Fruit fly (Drosophila melanogaster) whole organism, embryonic: Measurements from ENCODE around the gene CG10365.

Source experiments
- Asciz ChIP-seq: fragments of 200-800 bp; sonication (Bioruptor generic); optimal IDR thresholded peaks from 2 replicates; lab custom pipeline; 2017; ENCODE audit warnings: missing biosample characterization, mild to moderate bottlenecking, missing genetic modification characterization, missing genetic modification reagents
- CG10543 ChIP-seq: fragments of 200-800 bp; sonication (Bioruptor generic); optimal IDR thresholded peaks from 3 replicates; lab custom pipeline; 2017; ENCODE audit warnings: missing biosample characterization, mild to moderate bottlenecking, missing genetic modification characterization, moderate library complexity
- CG10959 ChIP-seq: fragments of 200-800 bp; sonication (Bioruptor generic); IDR thresholded peaks from 2 replicates; pipeline ENCODE4 v1.3.6; 2022; ENCODE audit warnings: missing biosample characterization, missing genetic modification characterization
- CG11456 ChIP-seq: fragments of 200-800 bp; sonication (Bioruptor generic); IDR thresholded peaks from 3 replicates; pipeline ENCODE4 v1.3.6; 2022; ENCODE audit warnings: missing biosample characterization, missing genetic modification characterization
- CG12219 ChIP-seq: fragments of 200-800 bp; sonication (Bioruptor generic); optimal IDR thresholded peaks from 3 replicates; lab custom pipeline; 2018; ENCODE audit warnings: missing biosample characterization, mild to moderate bottlenecking, missing genetic modification characterization
- CG15269 ChIP-seq: fragments of 200-800 bp; sonication (Bioruptor generic); optimal IDR thresholded peaks from 2 replicates; lab custom pipeline; 2018; ENCODE audit warnings: missing biosample characterization, mild to moderate bottlenecking, missing genetic modification characterization, moderate library complexity
- CG1529 ChIP-seq: fragments of 200-800 bp; sonication (Bioruptor generic); optimal IDR thresholded peaks from 3 replicates; lab custom pipeline; 2018; ENCODE audit warnings: missing biosample characterization, missing genetic modification characterization
- CG17568 ChIP-seq: fragments of 200-800 bp; sonication (Bioruptor generic); optimal IDR thresholded peaks from 2 replicates; lab custom pipeline; 2018; ENCODE audit warnings: missing biosample characterization, mild to moderate bottlenecking, missing genetic modification characterization, moderate library complexity
- CG18262 ChIP-seq: fragments of 200-800 bp; optimal IDR thresholded peaks from 3 replicates; lab custom pipeline; 2019; ENCODE audit warnings: missing biosample characterization, mild to moderate bottlenecking, missing genetic modification characterization, moderate library complexity
- CG3995 ChIP-seq: fragments of 200-800 bp; sonication (Bioruptor generic); optimal IDR thresholded peaks from 3 replicates; lab custom pipeline; 2016; ENCODE audit warnings: missing biosample characterization, missing genetic modification characterization
- CG4424 ChIP-seq: fragments of 200-800 bp; sonication (Bioruptor generic); optimal IDR thresholded peaks from 3 replicates; lab custom pipeline; 2016; ENCODE audit warnings: missing biosample characterization, missing genetic modification characterization
- CG4707 ChIP-seq: fragments of 200-800 bp; sonication (Bioruptor generic); optimal IDR thresholded peaks from 2 replicates; lab custom pipeline; 2018; ENCODE audit warnings: missing biosample characterization, mild to moderate bottlenecking, missing genetic modification characterization, moderate library complexity
- CG6254 ChIP-seq: fragments of 200-800 bp; sonication (Bioruptor generic); optimal IDR thresholded peaks from 3 replicates; lab custom pipeline; 2017; ENCODE audit warnings: mild to moderate bottlenecking, missing biosample characterization, missing genetic modification reagents, missing genetic modification characterization
- CG9215 ChIP-seq: fragments of 200-800 bp; sonication (Bioruptor generic); IDR thresholded peaks from 2 replicates; pipeline ENCODE4 v1.3.6; 2022; ENCODE audit warnings: missing biosample characterization, missing genetic modification characterization
- CG9797 ChIP-seq: fragments of 200-800 bp; sonication (Bioruptor generic); optimal IDR thresholded peaks from 3 replicates; lab custom pipeline; 2018; ENCODE audit warnings: missing biosample characterization, mild to moderate bottlenecking, missing genetic modification characterization
- CG9932 ChIP-seq: fragments of 200-800 bp; sonication (Bioruptor generic); IDR thresholded peaks from 2 replicates; pipeline ENCODE4 v1.3.6; 2022; ENCODE audit warnings: missing biosample characterization, missing genetic modification characterization
- Elba2 ChIP-seq: fragments of 200-800 bp; sonication (Bioruptor generic); optimal IDR thresholded peaks from 3 replicates; lab custom pipeline; 2016; ENCODE audit warnings: missing biosample characterization, missing genetic modification characterization
- H15 ChIP-seq: fragments of 200-800 bp; sonication (Bioruptor generic); IDR thresholded peaks from 3 replicates; pipeline ENCODE4 v1.3.6; 2022; ENCODE audit warnings: missing biosample characterization, missing genetic modification characterization
- HHEX ChIP-seq: fragments of 200-800 bp; sonication (Bioruptor generic); optimal IDR thresholded peaks from 3 replicates; lab custom pipeline; 2017; ENCODE audit warnings: missing biosample characterization, mild to moderate bottlenecking, missing genetic modification characterization, missing genetic modification reagents
- HLH3B ChIP-seq: fragments of 200-800 bp; sonication (Bioruptor generic); IDR thresholded peaks from 2 replicates; pipeline ENCODE4 v1.3.6; 2022; ENCODE audit warnings: missing biosample characterization, missing genetic modification characterization
- Lim3 ChIP-seq: fragments of 200-800 bp; sonication (Bioruptor generic); IDR thresholded peaks from 2 replicates; pipeline ENCODE4 v1.3.6; 2022; ENCODE audit warnings: missing biosample characterization, missing genetic modification characterization
- Meics ChIP-seq: fragments of 200-800 bp; sonication (Bioruptor generic); optimal IDR thresholded peaks from 2 replicates; lab custom pipeline; 2017; ENCODE audit warnings: missing biosample characterization, mild to moderate bottlenecking, missing genetic modification characterization
- NC2β ChIP-seq: fragments of 200-800 bp; sonication (Bioruptor generic); optimal IDR thresholded peaks from 2 replicates; lab custom pipeline; 2016; ENCODE audit warnings: missing biosample characterization, missing genetic modification characterization
- Optix ChIP-seq: fragments of 200-800 bp; sonication (Bioruptor generic); IDR thresholded peaks from 3 replicates; pipeline ENCODE4 v1.3.6; 2022; ENCODE audit warnings: missing biosample characterization, missing genetic modification characterization
- Sin3A ChIP-seq: fragments of >200 bp; optimal IDR thresholded peaks from 2 replicates; lab custom pipeline; 2018
- Sry-β ChIP-seq: fragments of 200-800 bp; sonication (Bioruptor generic); optimal IDR thresholded peaks from 2 replicates; lab custom pipeline; 2018; ENCODE audit warnings: missing biosample characterization, mild to moderate bottlenecking, missing genetic modification characterization, moderate library complexity
- Sry-δ ChIP-seq: fragments of 200-800 bp; sonication (Bioruptor generic); optimal IDR thresholded peaks from 2 replicates; lab custom pipeline; 2016; ENCODE audit warnings: missing biosample characterization, missing genetic modification characterization
- Stat92E ChIP-seq, 3 experiments: fragments of >200 bp in 2 of 3; fragments of 200-800 bp in 1 of 3; sonication (Bioruptor generic) in 1 of 3; optimal IDR thresholded peaks; 2 replicates each; lab custom pipeline; 2017 to 2019; ENCODE audit warnings: missing biosample characterization in 3 of 3, missing genetic modification characterization in 3 of 3, mild to moderate bottlenecking in 1 of 3, moderate library complexity in 1 of 3
- TFAM ChIP-seq: fragments of 200-800 bp; sonication (Bioruptor generic); optimal IDR thresholded peaks from 2 replicates; lab custom pipeline; 2017; ENCODE audit warnings: missing biosample characterization, missing genetic modification characterization, inconsistent platforms
- ash1 ChIP-seq: fragments of 200-800 bp; sonication (Bioruptor generic); optimal IDR thresholded peaks from 2 replicates; lab custom pipeline; 2018; ENCODE audit warnings: missing biosample characterization, mild to moderate bottlenecking, missing genetic modification characterization
- chinmo ChIP-seq: fragments of 200-800 bp; sonication (Bioruptor generic); IDR thresholded peaks from 4 replicates; pipeline ENCODE4 v1.3.6; 2022; ENCODE audit warnings: missing biosample characterization, missing genetic modification characterization; ENCODE audit not compliant: partially characterized antibody
- cwo ChIP-seq: fragments of 200-800 bp; sonication (Bioruptor generic); optimal IDR thresholded peaks from 3 replicates; lab custom pipeline; 2017; ENCODE audit warnings: missing biosample characterization, missing genetic modification characterization, mild to moderate bottlenecking, moderate library complexity, missing genetic modification reagents
- dan ChIP-seq: fragments of 200-800 bp; sonication (Bioruptor generic); IDR thresholded peaks from 2 replicates; pipeline ENCODE4 v1.3.6; 2022; ENCODE audit warnings: missing biosample characterization, missing genetic modification characterization
- dysf ChIP-seq: fragments of 200-800 bp; sonication (Bioruptor generic); IDR thresholded peaks from 3 replicates; pipeline ENCODE4 v1.3.6; 2022; ENCODE audit warnings: missing biosample characterization, missing genetic modification characterization
- exex ChIP-seq: fragments of 200-800 bp; sonication (Bioruptor generic); optimal IDR thresholded peaks from 4 replicates; lab custom pipeline; 2018; ENCODE audit warnings: missing biosample characterization, mild to moderate bottlenecking, missing genetic modification characterization, moderate library complexity
- fd96Cb ChIP-seq: fragments of 200-800 bp; sonication (Bioruptor generic); optimal IDR thresholded peaks from 2 replicates; lab custom pipeline; 2018; ENCODE audit warnings: missing biosample characterization, mild to moderate bottlenecking, missing genetic modification characterization, moderate library complexity
- ham ChIP-seq: fragments of 200-800 bp; sonication (Bioruptor generic); IDR thresholded peaks from 2 replicates; pipeline ENCODE4 v1.3.6; 2022; ENCODE audit warnings: missing biosample characterization, missing genetic modification characterization
- knrl ChIP-seq: fragments of 200-800 bp; sonication (Bioruptor generic); IDR thresholded peaks from 3 replicates; pipeline ENCODE4 v1.3.6; 2022; ENCODE audit warnings: missing biosample characterization, missing genetic modification characterization; ENCODE audit not compliant: partially characterized antibody
- otp ChIP-seq: fragments of 200-800 bp; sonication (Bioruptor generic); IDR thresholded peaks from 3 replicates; pipeline ENCODE4, ENCODE4 v1.3.6; 2022; ENCODE audit warnings: missing biosample characterization, missing genetic modification characterization
- p53 ChIP-seq: fragments of 200-800 bp; sonication (Bioruptor generic); optimal IDR thresholded peaks from 2 replicates; lab custom pipeline; 2016; ENCODE audit warnings: missing biosample characterization, missing genetic modification characterization
- pfk ChIP-seq: fragments of 200-800 bp; sonication (Bioruptor generic); optimal IDR thresholded peaks from 2 replicates; lab custom pipeline; 2018; ENCODE audit warnings: missing biosample characterization, mild to moderate bottlenecking, missing genetic modification characterization, moderate library complexity
- pum ChIP-seq: fragments of 200-800 bp; sonication (Bioruptor generic); optimal IDR thresholded peaks from 2 replicates; lab custom pipeline; 2016; ENCODE audit warnings: missing biosample characterization, missing genetic modification characterization
- sens ChIP-seq: fragments of 200-800 bp; sonication (Bioruptor generic); peaks from one replicate; lab custom pipeline; 2016; ENCODE audit warnings: missing biosample characterization, missing genetic modification characterization
- sim ChIP-seq: fragments of 200-800 bp; sonication (Bioruptor generic); IDR thresholded peaks from 2 replicates; pipeline ENCODE4 v1.3.6; 2022; ENCODE audit warnings: missing biosample characterization, missing genetic modification characterization
- so ChIP-seq: fragments of 200-800 bp; sonication (Bioruptor generic); IDR thresholded peaks from 3 replicates; pipeline ENCODE4 v1.3.6; 2022; ENCODE audit warnings: missing biosample characterization, missing genetic modification characterization
- tgo ChIP-seq: fragments of 200-800 bp; sonication (Bioruptor generic); IDR thresholded peaks from 3 replicates; pipeline ENCODE4 v1.3.6; 2022; ENCODE audit warnings: missing biosample characterization, missing genetic modification characterization
- tin ChIP-seq: fragments of 200-800 bp; sonication (Bioruptor generic); optimal IDR thresholded peaks from 3 replicates; lab custom pipeline; 2016; ENCODE audit warnings: missing biosample characterization, missing genetic modification characterization
- vfl ChIP-seq: fragments of 200-800 bp; sonication (Bioruptor generic); optimal IDR thresholded peaks from 2 replicates; lab custom pipeline; 2016; ENCODE audit warnings: missing biosample characterization, missing genetic modification characterization
- z ChIP-seq: fragments of 200-800 bp; sonication (Bioruptor generic); IDR thresholded peaks from 3 replicates; pipeline ENCODE4 v1.3.6; 2022; ENCODE audit warnings: missing biosample characterization, missing genetic modification characterization

Gene CG10365

dm6 chr3R:23723381-23724034 is 377 bp downstream of the CG10365 start (continued):
- TF ChIP-seq dysf (GFP tag; lab: Robert Waterston, UW) (peak; percentile 42; the same call in 1 of the 3 replicates), Meics (GFP tag; lab: Kevin White, UChicago) (peak; percentile 68), TFAM (GFP tag; lab: Kevin White, UChicago) (peak; percentile 13), Optix (peak; percentile 42; the same call in 1 of the 3 replicates), CG10543 (peak; percentile 44), so (peak; percentile 37; the same call in 1 of the 3 replicates), CG6254 (GFP tag; lab: Kevin White, UChicago) (peak; percentile 71), CG18262 (tag; lab: Kevin White, UChicago) (peak; percentile 9), cwo (GFP tag; lab: Kevin White, UChicago) (peak; percentile 73), Stat92E (GFP tag; optimal IDR thresholded peaks at IDR 0.05; lab: Kevin White, UChicago) (peak in 1 of 3 experiments; percentile 47), CG11456 (GFP tag; lab: Robert Waterston, UW) (0 out of 3 replicates have a peak, but pooled peaks have one; percentile 59), pum (GFP tag; lab: Kevin White, UChicago) (peak; percentile 10), CG17568 (GFP tag; lab: Kevin White, UChicago) (peak; percentile 48), chinmo (peak; percentile 76; the same call in 1 of the 4 replicates), Sry-δ (no peak), ham (GFP tag; lab: Robert Waterston, UW) (0 out of 2 replicates have a peak, but pooled peaks have one; percentile 8), CG9215 (GFP tag; lab: Robert Waterston, UW) (no peak), NC2β (GFP tag; lab: Kevin White, UChicago) (no peak), CG9797 (GFP tag; lab: Kevin White, UChicago) (peak; percentile 23), dan (no peak), z (GFP tag; lab: Robert Waterston, UW) (peak; percentile 56; the same call in 1 of the 3 replicates), Elba2 (GFP tag; lab: Kevin White, UChicago) (no peak), CG4707 (GFP tag; lab: Kevin White, UChicago) (peak; percentile 59), CG3995 (no peak), otp (GFP tag; lab: Robert Waterston, UW) (peak; percentile 75; the same call in 2 of the 3 replicates), tin (GFP tag; lab: Kevin White, UChicago) (no peak), CG15269 (tag; lab: Kevin White, UChicago) (peak; percentile 2), Asciz (GFP tag; lab: Kevin White, UChicago) (peak; percentile 96), tgo (GFP tag; lab: Robert Waterston, UW) (peak; percentile 50; the same call in 2 of the 3 replicates), CG1529 (GFP tag; lab: Kevin White, UChicago) (peak; percentile 39), CG4424 (GFP tag; lab: Kevin White, UChicago) (peak; percentile 70), Lim3 (GFP tag; lab: Robert Waterston, UW) (no peak), Sry-β (peak; percentile 62), HLH3B (GFP tag; lab: Robert Waterston, UW) (peak; percentile 82; the same call in 1 of the 2 replicates), exex (tag; lab: Kevin White, UChicago) (peak; percentile 51), Sin3A (lab: Kevin White, UChicago) (no peak), ash1 (peak; percentile 4), sens (GFP tag; lab: Kevin White, UChicago) (peak; percentile 93), CG10959 (GFP tag; lab: Robert Waterston, UW) (peak; percentile 16; the same call in 1 of the 2 replicates), knrl (GFP tag; lab: Robert Waterston, UW) (no peak), pfk (GFP tag; lab: Kevin White, UChicago) (peak; percentile 43), CG12219 (peak; percentile 14), H15 (GFP tag; lab: Robert Waterston, UW) (peak; percentile 52; the same call in 1 of the 3 replicates), CG9932 (GFP tag; lab: Robert Waterston, UW) (0 out of 2 replicates have a peak, but pooled peaks have one; percentile 5), p53 (GFP tag; lab: Kevin White, UChicago) (peak; percentile 61), vfl (no peak), fd96Cb (tag; lab: Kevin White, UChicago) (peak; percentile 3), sim (GFP tag; lab: Robert Waterston, UW) (peak; percentile 72), HHEX (peak; percentile 84)
